Worm (Caenorhabditis elegans) whole organism, L3 larva: Measurements from ENCODE around the gene srh-258.

Experiments used
- R02D3.7 ChIP-seq: fragments of 150-350 bp; optimal IDR thresholded peaks from 2 replicates; lab custom pipeline; 2014; ENCODE audit warnings: missing biosample characterization, missing genetic modification characterization
- ZK546.5 ChIP-seq: sonication (generic microtip); optimal IDR thresholded peaks from 2 replicates; lab custom pipeline; 2017; ENCODE audit warnings: missing biosample characterization, missing genetic modification characterization
- aly-2 ChIP-seq: fragments of 150-350 bp; optimal IDR thresholded peaks from 2 replicates; lab custom pipeline; 2014; ENCODE audit warnings: missing biosample characterization, missing genetic modification characterization
- ama-1 ChIP-seq: fragments of 150-350 bp; optimal IDR thresholded peaks from 2 replicates; lab custom pipeline; 2018
- ceh-16 ChIP-seq: sonication (generic microtip); optimal IDR thresholded peaks from 2 replicates; lab custom pipeline; 2017; ENCODE audit warnings: missing biosample characterization, missing genetic modification characterization
- ceh-28 ChIP-seq: fragments of 150-350 bp; optimal IDR thresholded peaks from 2 replicates; lab custom pipeline; 2014; ENCODE audit warnings: missing biosample characterization, missing genetic modification reagents, missing genetic modification characterization
- daf-12 ChIP-seq: fragments of 150-350 bp; optimal IDR thresholded peaks from 2 replicates; lab custom pipeline; 2014; ENCODE audit warnings: missing biosample characterization, missing genetic modification reagents, missing genetic modification characterization
- egl-27 ChIP-seq: sonication (generic microtip); optimal IDR thresholded peaks from 4 replicates; lab custom pipeline; 2017; ENCODE audit warnings: missing biosample characterization, missing genetic modification reagents, missing genetic modification characterization
- elt-1 ChIP-seq: fragments of 150-350 bp; optimal IDR thresholded peaks from 2 replicates; lab custom pipeline; 2014; ENCODE audit warnings: missing biosample characterization, missing genetic modification characterization
- elt-2 ChIP-seq: sonication (generic microtip); optimal IDR thresholded peaks from 2 replicates; lab custom pipeline; 2016; ENCODE audit warnings: missing genetic modification reagents, mild to moderate bottlenecking, missing genetic modification characterization, missing compliant biosample characterization
- elt-3 ChIP-seq, 3 experiments: fragments of 150-350 bp in 1 of 3; sonication (generic microtip) in 2 of 3; optimal IDR thresholded peaks; 2 replicates in 2 of 3; 4 replicates in 1 of 3; lab custom pipeline; 2014 to 2017; ENCODE audit warnings: missing biosample characterization in 3 of 3, missing genetic modification characterization in 3 of 3
- eor-1 ChIP-seq, 2 experiments: fragments of 150-350 bp; optimal IDR thresholded peaks; 2 replicates each; lab custom pipeline; 2014 to 2018; ENCODE audit warnings: missing biosample characterization in 2 of 2, missing genetic modification characterization in 2 of 2
- fkh-10 ChIP-seq: sonication (generic microtip); optimal IDR thresholded peaks from 2 replicates; lab custom pipeline; 2017; ENCODE audit warnings: missing biosample characterization, missing genetic modification reagents, missing genetic modification characterization
- fkh-2 ChIP-seq: fragments of 150-350 bp; optimal IDR thresholded peaks from 2 replicates; lab custom pipeline; 2014; ENCODE audit warnings: missing biosample characterization, missing genetic modification reagents, missing genetic modification characterization
- fos-1 ChIP-seq: fragments of 150-350 bp; optimal IDR thresholded peaks from 2 replicates; lab custom pipeline; 2014; ENCODE audit warnings: missing biosample characterization, missing genetic modification characterization
- lin-15B ChIP-seq: fragments of 150-350 bp; optimal IDR thresholded peaks from 2 replicates; lab custom pipeline; 2014; ENCODE audit warnings: missing biosample characterization, missing genetic modification characterization
- lin-39 ChIP-seq: fragments of 150-350 bp; optimal IDR thresholded peaks from 2 replicates; lab custom pipeline; 2018; ENCODE audit warnings: missing biosample characterization, missing genetic modification reagents, missing genetic modification characterization
- lsy-12 ChIP-seq: sonication (generic microtip); optimal IDR thresholded peaks from 2 replicates; lab custom pipeline; 2016; ENCODE audit warnings: mild to moderate bottlenecking, missing genetic modification characterization, missing compliant biosample characterization
- mdl-1 ChIP-seq: fragments of 150-350 bp; optimal IDR thresholded peaks from 2 replicates; lab custom pipeline; 2014; ENCODE audit warnings: missing biosample characterization, missing genetic modification characterization
- mml-1 ChIP-seq: fragments of 150-350 bp; sonication (generic microtip); optimal IDR thresholded peaks from 3 replicates; lab custom pipeline; 2014; ENCODE audit warnings: missing biosample characterization, missing genetic modification characterization
- nfya-1 ChIP-seq: sonication (generic microtip); optimal IDR thresholded peaks from 2 replicates; lab custom pipeline; 2017; ENCODE audit warnings: missing genetic modification characterization, mild to moderate bottlenecking, missing compliant biosample characterization, antibody characterized with exemption, moderate library complexity; ENCODE audit not compliant: insufficient read depth
- nhr-23 ChIP-seq: fragments of 150-350 bp; optimal IDR thresholded peaks from 2 replicates; lab custom pipeline; 2014; ENCODE audit warnings: missing biosample characterization, missing genetic modification reagents, missing genetic modification characterization
- nhr-237 ChIP-seq: fragments of 150-350 bp; optimal IDR thresholded peaks from 2 replicates; lab custom pipeline; 2014; ENCODE audit warnings: missing biosample characterization, missing genetic modification characterization
- nhr-25 ChIP-seq: sonication (generic microtip); optimal IDR thresholded peaks from 2 replicates; lab custom pipeline; 2017; ENCODE audit warnings: missing biosample characterization, missing genetic modification characterization
- nhr-28 ChIP-seq: fragments of 150-350 bp; optimal IDR thresholded peaks from 2 replicates; lab custom pipeline; 2014; ENCODE audit warnings: missing biosample characterization, missing genetic modification characterization
- nhr-67 ChIP-seq: fragments of 150-350 bp; optimal IDR thresholded peaks from 2 replicates; lab custom pipeline; 2014; ENCODE audit warnings: missing biosample characterization, missing genetic modification characterization
- nhr-77 ChIP-seq: fragments of 150-350 bp; optimal IDR thresholded peaks from 2 replicates; lab custom pipeline; 2014; ENCODE audit warnings: missing biosample characterization, missing genetic modification characterization
- pha-4 ChIP-seq: fragments of 150-350 bp; optimal IDR thresholded peaks from 2 replicates; lab custom pipeline; 2014; ENCODE audit warnings: missing biosample characterization, missing genetic modification reagents, missing genetic modification characterization
- pqm-1 ChIP-seq: fragments of 150-350 bp; optimal IDR thresholded peaks from 2 replicates; lab custom pipeline; 2017; ENCODE audit warnings: missing biosample characterization, missing genetic modification characterization, inconsistent platforms
- sea-2 ChIP-seq: fragments of 150-350 bp; sonication (generic microtip); optimal IDR thresholded peaks from 4 replicates; lab custom pipeline; 2014; ENCODE audit warnings: missing biosample characterization, missing genetic modification reagents, missing genetic modification characterization
- skn-1 ChIP-seq: fragments of 150-350 bp; optimal IDR thresholded peaks from 2 replicates; lab custom pipeline; 2014; ENCODE audit warnings: missing biosample characterization, missing genetic modification characterization
- snpc-4 ChIP-seq: fragments of 150-350 bp; optimal IDR thresholded peaks from 2 replicates; lab custom pipeline; 2014; ENCODE audit warnings: missing biosample characterization, missing genetic modification characterization
- tbx-2 ChIP-seq: sonication (generic microtip); optimal IDR thresholded peaks from 2 replicates; lab custom pipeline; 2016; ENCODE audit warnings: mild to moderate bottlenecking, missing genetic modification characterization, missing compliant biosample characterization
- unc-62 ChIP-seq: fragments of 150-350 bp; sonication (generic microtip); optimal IDR thresholded peaks from 4 replicates; lab custom pipeline; 2014; ENCODE audit warnings: missing biosample characterization, missing genetic modification reagents, missing genetic modification characterization
- zag-1 ChIP-seq: fragments of 150-350 bp; optimal IDR thresholded peaks from 2 replicates; lab custom pipeline; 2014; ENCODE audit warnings: missing biosample characterization, missing genetic modification characterization

The srh-258 gene

DNA sequence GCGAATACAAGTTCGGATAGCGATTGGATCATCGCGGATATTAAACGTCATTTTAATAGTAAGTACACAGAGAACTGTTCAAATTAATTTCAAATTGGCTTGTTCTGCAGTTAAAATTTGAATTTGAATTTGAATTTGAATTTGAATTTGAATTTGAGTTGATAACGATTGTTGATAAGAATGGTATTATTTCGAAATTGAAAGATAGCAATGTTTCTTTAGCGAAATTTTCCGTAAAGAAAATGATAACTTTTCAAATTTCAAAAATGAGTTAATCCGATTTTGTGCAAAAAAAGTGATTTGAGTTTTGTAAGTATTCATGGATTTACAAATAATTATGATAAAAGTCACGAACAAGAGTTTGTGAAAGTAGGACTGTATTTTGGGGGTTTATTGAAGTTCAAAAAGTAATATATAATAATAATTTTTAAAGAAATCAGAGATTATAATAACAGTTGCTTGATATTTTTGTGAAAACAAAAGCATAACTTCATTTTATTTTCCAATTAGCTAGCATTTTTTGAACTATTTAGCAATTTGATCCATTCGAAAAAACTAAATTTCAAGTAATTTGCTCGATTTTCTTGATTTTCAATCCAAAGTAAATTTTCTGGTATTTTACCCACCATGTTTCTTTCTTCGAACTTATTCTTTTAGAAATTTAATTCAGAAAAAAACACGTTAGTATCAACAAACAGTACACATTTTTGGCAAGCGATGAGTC is 20.6 kb downstream of the srh-258 start, which contains the start of gene Y36E3A.2:
Gene Y36E3A.2 (plus strand): TSS at position 674 of the 724 bp plus-strand sequence.
- peak; percentile 70 for TF ChIP-seq elt-2
- TF ChIP-seq zag-1 (tag; lab: Kevin White, UChicago): no peak
- TF ChIP-seq nhr-77 (tag; lab: Kevin White, UChicago): no peak
- TF ChIP-seq mdl-1 (tag; lab: Kevin White, UChicago): no peak
- TF ChIP-seq fos-1 (tag; lab: Kevin White, UChicago): no peak
- no peak for TF ChIP-seq sea-2 (GFP tag; lab: Kevin White, UChicago)
- TF ChIP-seq pha-4 (tag; lab: Kevin White, UChicago): peak; percentile 1

DNA sequence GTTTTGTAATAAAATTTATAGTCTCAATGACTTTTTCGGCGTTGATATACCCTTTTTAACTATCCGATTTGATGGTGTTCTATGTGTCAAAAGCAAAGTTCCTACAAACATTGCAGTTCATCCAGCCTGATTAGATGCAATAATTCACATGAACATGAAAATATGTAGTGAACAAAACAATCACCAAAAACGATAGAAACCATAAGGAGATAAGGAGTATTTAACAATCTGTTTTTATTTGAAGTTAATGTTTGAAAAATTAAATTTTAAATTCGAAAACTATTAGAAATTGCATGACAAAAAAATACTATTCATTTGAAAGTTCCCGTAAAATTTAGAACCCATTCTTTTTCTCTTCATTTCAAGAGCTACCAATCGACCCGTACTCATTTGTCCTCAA is 22.0 kb downstream of the srh-258 start, which contains the start of gene fbxa-209:
Gene fbxa-209 (minus strand): TSS at position 101 of the 400 bp plus-strand sequence.
- TF ChIP-seq ceh-16 (tag; lab: Kevin White, UChicago) (no peak), fkh-2 (tag; lab: Kevin White, UChicago) (no peak), eor-1 (tag; optimal IDR thresholded peaks at IDR 0.05; lab: Kevin White, UChicago) (no peak), mml-1 (no peak), elt-3 (tag; optimal IDR thresholded peaks at IDR 0.05; lab: Kevin White, UChicago) (no peak), ceh-28 (no peak), nhr-237 (tag; lab: Kevin White, UChicago) (no peak), nhr-23 (tag; lab: Kevin White, UChicago) (no peak), lin-15B (tag; lab: Kevin White, UChicago) (no peak), mdl-1 (tag; lab: Kevin White, UChicago) (no peak), unc-62 (GFP tag; lab: Kevin White, UChicago) (no peak), ZK546.5 (no peak), nhr-67 (no peak), lin-39 (tag; lab: Kevin White, UChicago) (no peak)
- TF ChIP-seq, all 47 proteins: peak for 0

DNA sequence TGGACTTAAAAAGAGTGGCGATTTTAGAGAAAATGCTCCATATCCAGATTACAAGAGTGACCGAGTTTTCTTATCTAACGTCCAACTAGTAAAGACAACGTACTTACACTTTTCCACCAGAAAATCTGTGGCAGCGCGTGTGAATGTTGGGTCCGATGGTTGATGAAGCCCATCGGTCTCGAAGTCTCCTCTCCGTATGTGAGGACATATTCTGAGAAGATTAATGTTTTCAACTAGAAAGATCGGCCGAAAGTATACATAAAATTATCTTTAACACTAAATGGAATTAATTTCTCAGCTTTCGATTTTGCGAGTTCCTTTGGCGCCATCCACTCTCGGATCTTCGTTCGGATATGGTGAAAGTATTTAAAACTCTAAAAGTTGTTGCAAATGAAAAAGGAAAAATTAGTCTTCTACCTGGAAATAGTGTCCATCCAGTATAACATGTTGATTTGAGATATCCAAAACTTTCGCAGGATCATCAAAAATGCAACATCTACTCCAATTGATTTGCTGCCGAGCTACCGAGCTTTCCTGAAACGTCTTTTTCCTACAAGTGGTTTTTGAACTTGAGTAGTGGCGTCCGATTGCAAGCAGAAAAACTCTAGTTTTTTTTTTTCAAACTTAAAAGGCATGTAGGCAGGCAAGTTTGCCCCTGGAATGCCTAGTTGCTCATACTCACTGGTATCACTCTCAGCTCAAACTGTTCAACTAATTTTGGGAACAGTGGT is 26.5 kb downstream of the srh-258 start:
- TF ChIP-seq fkh-10 (GFP tag; lab: Kevin White, UChicago) (no peak), nhr-25 (tag; lab: Kevin White, UChicago) (no peak), nhr-23 (tag; lab: Kevin White, UChicago) (no peak), elt-1 (tag; lab: Kevin White, UChicago) (no peak), tbx-2 (no peak), mml-1 (no peak), snpc-4 (no peak), ama-1 (no peak), mdl-1 (tag; lab: Kevin White, UChicago) (no peak), lsy-12 (tag; lab: Kevin White, UChicago) (no peak), fkh-2 (tag; lab: Kevin White, UChicago) (no peak), daf-12 (tag; lab: Kevin White, UChicago) (no peak), nhr-77 (tag; lab: Kevin White, UChicago) (no peak), nhr-28 (tag; lab: Kevin White, UChicago) (no peak), aly-2 (no peak), egl-27 (tag; lab: Kevin White, UChicago) (no peak), R02D3.7 (tag; lab: Kevin White, UChicago) (no peak)
- TF ChIP-seq, all 47 proteins: peak for 0

DNA sequence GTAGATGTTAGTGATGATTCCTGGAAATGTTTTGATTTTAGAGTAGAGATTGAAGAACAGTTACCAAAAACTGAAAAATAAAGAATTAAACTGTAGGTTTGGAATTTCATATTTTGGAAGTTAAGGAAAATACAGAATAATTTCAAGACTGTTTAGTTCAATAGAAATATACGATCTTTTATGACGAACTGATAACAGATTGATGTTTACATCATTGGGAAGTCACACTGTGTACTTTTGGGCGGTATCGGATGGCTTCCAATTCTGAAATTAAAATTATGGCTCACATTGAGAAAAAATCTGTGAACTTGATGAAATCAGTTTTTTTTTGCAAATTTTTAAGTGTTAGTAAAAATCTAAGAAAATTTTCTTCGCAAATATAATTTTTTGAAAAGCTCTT is 27.5 kb downstream of the srh-258 start, which contains the start of gene T26H5.8:
Gene T26H5.8 (minus strand): TSS at position 270 of the 400 bp plus-strand sequence.
- no peak for TF ChIP-seq elt-1 (tag; lab: Kevin White, UChicago)
- TF ChIP-seq ama-1: no peak
- peak; percentile 56 for TF ChIP-seq elt-2
- TF ChIP-seq nfya-1 (tag; lab: Kevin White, UChicago): no peak
- TF ChIP-seq skn-1 (tag; lab: Kevin White, UChicago): no peak
- peak; percentile 86 for TF ChIP-seq pqm-1 (tag; lab: Kevin White, UChicago)
- peak; percentile 90 for TF ChIP-seq pha-4 (tag; lab: Kevin White, UChicago)
